Worm (Caenorhabditis elegans) whole organism, L1 larva: ENCODE measurements around the gene pros-1.

Source experiments
- C04F5.9 ChIP-seq: sonication (generic microtip); optimal IDR thresholded peaks from 2 replicates; lab custom pipeline; 2016; ENCODE audit warnings: missing genetic modification characterization, missing compliant biosample characterization
- C34B4.2 ChIP-seq: sonication (generic microtip); optimal IDR thresholded peaks from 2 replicates; lab custom pipeline; 2017; ENCODE audit warnings: mild to moderate bottlenecking, missing genetic modification characterization, missing compliant biosample characterization
- Y116A8C.19 ChIP-seq: sonication (generic microtip); optimal IDR thresholded peaks from 2 replicates; lab custom pipeline; 2016; ENCODE audit warnings: missing compliant biosample characterization, missing genetic modification characterization, borderline replicate concordance
- aly-2 ChIP-seq: fragments of 150-350 bp; optimal IDR thresholded peaks from 2 replicates; lab custom pipeline; 2014; ENCODE audit warnings: missing biosample characterization, missing genetic modification characterization
- blmp-1 ChIP-seq: fragments of 150-350 bp; optimal IDR thresholded peaks from 2 replicates; lab custom pipeline; 2014; ENCODE audit warnings: missing biosample characterization, missing genetic modification characterization
- ceh-63 ChIP-seq: fragments of 200-800 bp; sonication (Bioruptor generic); optimal IDR thresholded peaks from 2 replicates; lab custom pipeline; 2018; ENCODE audit warnings: mild to moderate bottlenecking, missing genetic modification characterization, missing compliant biosample characterization
- ceh-8 ChIP-seq: fragments of 200-800 bp; sonication (Bioruptor generic); optimal IDR thresholded peaks from 2 replicates; lab custom pipeline; 2018; ENCODE audit warnings: mild to moderate bottlenecking, missing genetic modification characterization, moderate library complexity, missing compliant biosample characterization
- ceh-82 ChIP-seq, 3 experiments: fragments of 150-350 bp in 1 of 3; sonication (generic microtip) in 2 of 3; optimal IDR thresholded peaks; 2 replicates each; lab custom pipeline; 2014 to 2017; ENCODE audit warnings: missing biosample characterization in 3 of 3, missing genetic modification characterization in 3 of 3
- ceh-88 ChIP-seq: fragments of 200-800 bp; sonication (Bioruptor generic); IDR thresholded peaks from 2 replicates; pipeline ENCODE4 v1.3.6; 2022; ENCODE audit warnings: missing genetic modification characterization, missing compliant biosample characterization
- ceh-90 ChIP-seq: sonication (generic microtip); optimal IDR thresholded peaks from 2 replicates; lab custom pipeline; 2016; ENCODE audit warnings: missing genetic modification characterization, missing compliant biosample characterization
- ces-1 ChIP-seq: fragments of 150-350 bp; optimal IDR thresholded peaks from 2 replicates; lab custom pipeline; 2014; ENCODE audit warnings: missing biosample characterization, missing genetic modification reagents, missing genetic modification characterization
- dsc-1 ChIP-seq: sonication (generic microtip); optimal IDR thresholded peaks from 2 replicates; lab custom pipeline; 2016; ENCODE audit warnings: mild to moderate bottlenecking, missing genetic modification characterization, missing compliant biosample characterization
- efl-1 ChIP-seq, 4 experiments: fragments of 150-350 bp; optimal IDR thresholded peaks in 3 of 4; peaks in 1 of 4; 1 replicate in 1 of 4; 2 replicates in 3 of 4; lab custom pipeline; 2014; ENCODE audit warnings: missing biosample characterization in 2 of 4, missing genetic modification characterization in 2 of 4, missing genetic modification reagents in 2 of 4
- egl-27 ChIP-seq, 2 experiments: fragments of 150-350 bp in 1 of 2; sonication (generic microtip); optimal IDR thresholded peaks; 3 replicates each; lab custom pipeline; 2017 to 2018; ENCODE audit warnings: missing biosample characterization in 2 of 2, missing genetic modification characterization in 2 of 2, missing genetic modification reagents in 2 of 2
- elt-3 ChIP-seq, 6 experiments: fragments of 150-350 bp in 1 of 6; sonication (generic microtip); optimal IDR thresholded peaks; 2 replicates each; lab custom pipeline; 2017 to 2018; ENCODE audit warnings: missing biosample characterization in 6 of 6, missing genetic modification characterization in 6 of 6, inconsistent platforms in 1 of 6
- fkh-4 ChIP-seq: sonication (generic microtip); optimal IDR thresholded peaks from 2 replicates; lab custom pipeline; 2016; ENCODE audit warnings: missing compliant biosample characterization, missing genetic modification characterization, borderline replicate concordance
- grh-1 ChIP-seq: fragments of 200-800 bp; sonication (Bioruptor generic); IDR thresholded peaks from 2 replicates; pipeline ENCODE4 v1.3.6; 2022; ENCODE audit warnings: missing genetic modification reagents, missing genetic modification characterization, missing compliant biosample characterization
- hlh-17 ChIP-seq: fragments of 200-800 bp; sonication (Bioruptor generic); optimal IDR thresholded peaks from 2 replicates; lab custom pipeline; 2018; ENCODE audit warnings: missing genetic modification characterization, mild to moderate bottlenecking, missing compliant biosample characterization, moderate library complexity, borderline replicate concordance
- hpl-2 ChIP-seq: fragments of 150-350 bp; optimal IDR thresholded peaks from 2 replicates; lab custom pipeline; 2014; ENCODE audit warnings: missing biosample characterization, missing genetic modification reagents, missing genetic modification characterization
- irx-1 ChIP-seq: sonication (generic microtip); optimal IDR thresholded peaks from 2 replicates; lab custom pipeline; 2016; ENCODE audit warnings: missing genetic modification characterization, missing compliant biosample characterization
- isw-1 ChIP-seq: fragments of 200-800 bp; sonication (Bioruptor generic); IDR thresholded peaks from 2 replicates; pipeline ENCODE4 v1.3.6; 2022; ENCODE audit warnings: missing genetic modification characterization, missing compliant biosample characterization
- jun-1 ChIP-seq: fragments of 150-350 bp; optimal IDR thresholded peaks from 2 replicates; lab custom pipeline; 2014; ENCODE audit warnings: missing biosample characterization, missing genetic modification reagents, missing genetic modification characterization
- lin-14 ChIP-seq: fragments of 200-800 bp; sonication (Bioruptor generic); optimal IDR thresholded peaks from 2 replicates; lab custom pipeline; 2018; ENCODE audit warnings: mild to moderate bottlenecking, missing genetic modification characterization, moderate library complexity, missing compliant biosample characterization
- lin-39 ChIP-seq: fragments of 150-350 bp; optimal IDR thresholded peaks from 2 replicates; lab custom pipeline; 2014; ENCODE audit warnings: missing biosample characterization, missing genetic modification reagents, missing genetic modification characterization
- lir-3 ChIP-seq: sonication (generic microtip); optimal IDR thresholded peaks from 2 replicates; lab custom pipeline; 2016; ENCODE audit warnings: mild to moderate bottlenecking, missing genetic modification characterization, moderate library complexity, missing compliant biosample characterization; ENCODE audit not compliant: poor library complexity
- lsy-2 ChIP-seq, 2 experiments: fragments of 150-350 bp; optimal IDR thresholded peaks; 2 replicates each; lab custom pipeline; 2014; ENCODE audit warnings: missing biosample characterization in 2 of 2, missing genetic modification characterization in 2 of 2
- mab-9 ChIP-seq: fragments of 200-800 bp; sonication (Bioruptor generic); IDR thresholded peaks from 2 replicates; pipeline ENCODE4 v1.3.6; 2022; ENCODE audit warnings: missing genetic modification reagents, missing genetic modification characterization, missing compliant biosample characterization
- mep-1 ChIP-seq: fragments of 150-350 bp; optimal IDR thresholded peaks from 2 replicates; lab custom pipeline; 2014; ENCODE audit warnings: missing biosample characterization, missing genetic modification characterization
- nhr-11 ChIP-seq: fragments of 150-350 bp; optimal IDR thresholded peaks from 2 replicates; lab custom pipeline; 2014; ENCODE audit warnings: missing biosample characterization, missing genetic modification characterization
- nhr-237 ChIP-seq: fragments of 150-350 bp; optimal IDR thresholded peaks from 2 replicates; lab custom pipeline; 2014; ENCODE audit warnings: missing biosample characterization, missing genetic modification characterization
- nhr-47 ChIP-seq: sonication (generic microtip); optimal IDR thresholded peaks from 2 replicates; lab custom pipeline; 2016; ENCODE audit warnings: mild to moderate bottlenecking, missing genetic modification characterization, moderate library complexity, missing compliant biosample characterization
- nhr-76 ChIP-seq: sonication (generic microtip); optimal IDR thresholded peaks from 2 replicates; lab custom pipeline; 2017; ENCODE audit warnings: missing biosample characterization, missing genetic modification characterization
- nhr-77 ChIP-seq: fragments of 150-350 bp; optimal IDR thresholded peaks from 2 replicates; lab custom pipeline; 2014; ENCODE audit warnings: missing biosample characterization, missing genetic modification characterization
- nhr-90 ChIP-seq: sonication (generic microtip); optimal IDR thresholded peaks from 2 replicates; lab custom pipeline; 2016; ENCODE audit warnings: mild to moderate bottlenecking, missing genetic modification characterization, missing compliant biosample characterization; ENCODE audit not compliant: poor library complexity
- pag-3 ChIP-seq: sonication (generic microtip); optimal IDR thresholded peaks from 2 replicates; lab custom pipeline; 2017; ENCODE audit warnings: missing genetic modification characterization, mild to moderate bottlenecking, missing compliant biosample characterization, antibody characterized with exemption, borderline replicate concordance; ENCODE audit not compliant: insufficient read depth
- pqm-1 ChIP-seq: sonication (generic microtip); optimal IDR thresholded peaks from 3 replicates; lab custom pipeline; 2017; ENCODE audit warnings: missing biosample characterization, missing genetic modification characterization
- rnt-1 ChIP-seq: sonication (generic microtip); optimal IDR thresholded peaks from 2 replicates; lab custom pipeline; 2016; ENCODE audit warnings: mild to moderate bottlenecking, missing genetic modification characterization, moderate library complexity, missing compliant biosample characterization
- skn-1 ChIP-seq: fragments of 150-350 bp; optimal IDR thresholded peaks from 2 replicates; lab custom pipeline; 2014; ENCODE audit warnings: missing biosample characterization, missing genetic modification characterization
- snu-23 ChIP-seq: sonication (generic microtip); optimal IDR thresholded peaks from 2 replicates; lab custom pipeline; 2016; ENCODE audit warnings: missing genetic modification characterization, missing compliant biosample characterization
- sox-4 ChIP-seq: sonication (generic microtip); optimal IDR thresholded peaks from 2 replicates; lab custom pipeline; 2016; ENCODE audit warnings: missing genetic modification characterization, missing compliant biosample characterization
- sptf-1 ChIP-seq: fragments of 150-350 bp; optimal IDR thresholded peaks from 2 replicates; lab custom pipeline; 2014; ENCODE audit warnings: missing biosample characterization, missing genetic modification characterization
- sup-37 ChIP-seq: fragments of 200-800 bp; sonication (Bioruptor generic); optimal IDR thresholded peaks from 2 replicates; lab custom pipeline; 2018; ENCODE audit warnings: mild to moderate bottlenecking, missing genetic modification characterization, missing compliant biosample characterization
- swsn-7 ChIP-seq: sonication (generic microtip); optimal IDR thresholded peaks from 2 replicates; lab custom pipeline; 2016; ENCODE audit warnings: missing genetic modification characterization, missing compliant biosample characterization
- tbx-2 ChIP-seq: sonication (generic microtip); optimal IDR thresholded peaks from 2 replicates; lab custom pipeline; 2016; ENCODE audit warnings: missing genetic modification characterization, missing compliant biosample characterization
- unc-130 ChIP-seq: fragments of 150-350 bp; optimal IDR thresholded peaks from 2 replicates; lab custom pipeline; 2017; ENCODE audit warnings: missing biosample characterization, missing genetic modification characterization, inconsistent platforms
- unc-30 ChIP-seq: sonication (generic microtip); optimal IDR thresholded peaks from 2 replicates; lab custom pipeline; 2017; ENCODE audit warnings: missing biosample characterization, missing genetic modification characterization
- unc-62 ChIP-seq: fragments of 150-350 bp; optimal IDR thresholded peaks from 2 replicates; lab custom pipeline; 2014; ENCODE audit warnings: missing biosample characterization, missing genetic modification reagents, missing genetic modification characterization
- xbp-1 ChIP-seq: sonication (generic microtip); optimal IDR thresholded peaks from 2 replicates; lab custom pipeline; 2016; ENCODE audit warnings: missing genetic modification characterization, missing compliant biosample characterization
- zag-1 ChIP-seq: fragments of 150-350 bp; optimal IDR thresholded peaks from 2 replicates; lab custom pipeline; 2014; ENCODE audit warnings: missing biosample characterization, missing genetic modification characterization
- zip-4 ChIP-seq: fragments of 200-800 bp; sonication (Bioruptor generic); optimal IDR thresholded peaks from 2 replicates; lab custom pipeline; 2018; ENCODE audit warnings: mild to moderate bottlenecking, missing genetic modification characterization, moderate library complexity, missing compliant biosample characterization
- ztf-11 ChIP-seq, 2 experiments: sonication (generic microtip); optimal IDR thresholded peaks; 2 replicates each; lab custom pipeline; 2016 to 2017; ENCODE audit warnings: missing genetic modification characterization in 2 of 2, missing biosample characterization in 1 of 2, missing compliant biosample characterization in 1 of 2
- ztf-4 ChIP-seq: fragments of 150-350 bp; optimal IDR thresholded peaks from 2 replicates; lab custom pipeline; 2014; ENCODE audit warnings: missing biosample characterization, missing genetic modification characterization

pros-1 gene

DNA sequence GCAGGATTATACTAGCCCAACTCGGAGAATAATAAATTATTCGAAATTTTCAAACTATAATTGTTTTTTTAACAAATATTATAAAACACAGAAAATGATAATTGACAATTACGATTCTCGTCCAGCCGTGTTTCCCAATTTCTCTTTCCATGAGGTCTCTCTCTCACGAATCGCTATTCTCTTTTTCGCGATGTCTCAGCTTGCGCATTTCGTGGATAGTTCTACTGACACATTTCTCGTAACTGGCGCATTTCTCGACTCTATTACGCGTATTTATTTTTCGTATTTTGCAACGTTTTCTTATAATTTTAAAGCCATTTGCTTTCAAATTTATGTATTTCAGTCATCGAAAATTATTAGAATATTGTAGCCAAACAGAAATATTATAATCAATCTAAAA lies 23.3 kb upstream of the pros-1 start (continued):
- TF ChIP-seq fkh-4, result peak; percentile 79
- TF ChIP-seq ceh-88 (GFP tag; lab: Robert Waterston, UW), result peak; percentile 92
- peak; percentile 87 for TF ChIP-seq ztf-4 (tag; lab: Kevin White, UChicago)
- peak; percentile 96 to 98 for TF ChIP-seq lsy-2 (tag; optimal IDR thresholded peaks at IDR 0.05; lab: Kevin White, UChicago)
- peak; percentile 17 for TF ChIP-seq nhr-76 (tag; lab: Kevin White, UChicago)
- TF ChIP-seq skn-1, result peak; percentile 97
- TF ChIP-seq ceh-8, result peak; percentile 80
- peak; percentile 97 for TF ChIP-seq lir-3
- no peak for TF ChIP-seq sptf-1 (tag; lab: Kevin White, UChicago)
- peak; percentile 92 for TF ChIP-seq ces-1
- peak; percentile 96 for TF ChIP-seq nhr-47 (tag; lab: Kevin White, UChicago)
- peak; percentile 6 to 98 (median 74) for TF ChIP-seq elt-3 (tag; optimal IDR thresholded peaks at IDR 0.05; lab: Kevin White, UChicago)
- TF ChIP-seq efl-1 (optimal IDR thresholded peaks at IDR 0.05; lab: Kevin White, UChicago), result peak; percentile 96 to 98
- TF ChIP-seq efl-1 (GFP tag; optimal IDR thresholded peaks at IDR 0.05 in 1 of 2; lab: Kevin White, UChicago), result peak; percentile 87 to 98
- TF ChIP-seq pag-3, result no peak
- TF ChIP-seq jun-1 (tag; lab: Kevin White, UChicago), result peak; percentile 97
- peak; percentile 99 for TF ChIP-seq snu-23 (GFP tag; lab: Kevin White, UChicago)
- peak; percentile 86 for TF ChIP-seq mab-9 (GFP tag; lab: Robert Waterston, UW)
- TF ChIP-seq rnt-1 (tag; lab: Kevin White, UChicago), result peak; percentile 99
- TF ChIP-seq zag-1 (tag; lab: Kevin White, UChicago), result peak; percentile 97
- TF ChIP-seq swsn-7 (tag; lab: Kevin White, UChicago), result peak; percentile 95
- peak in 1 of 2 experiments; percentile 93 for TF ChIP-seq ztf-11 (tag; optimal IDR thresholded peaks at IDR 0.05; lab: Kevin White, UChicago)
- TF ChIP-seq unc-30 (tag; lab: Kevin White, UChicago), result no peak
- TF ChIP-seq nhr-237, result peak; percentile 96
- TF ChIP-seq pqm-1 (tag; lab: Kevin White, UChicago), result peak; percentile 60
- TF ChIP-seq hpl-2, result peak; percentile 96
- TF ChIP-seq hlh-17 (GFP tag; lab: Kevin White, UChicago), result no peak
- peak; percentile 98 for TF ChIP-seq mep-1
- peak; percentile 39 for TF ChIP-seq sup-37
- TF ChIP-seq lin-14 (GFP tag; lab: Kevin White, UChicago), result peak; percentile 98
- TF ChIP-seq nhr-77, result peak; percentile 99
- TF ChIP-seq lin-39 (tag; lab: Kevin White, UChicago), result peak; percentile 69
- peak; percentile 96 for TF ChIP-seq xbp-1 (tag; lab: Kevin White, UChicago)
- TF ChIP-seq egl-27 (tag; optimal IDR thresholded peaks at IDR 0.05; lab: Kevin White, UChicago), result peak; percentile 83 to 97
- peak; percentile 96 for TF ChIP-seq isw-1
- peak; percentile 99 for TF ChIP-seq ceh-82 (tag; optimal IDR thresholded peaks at IDR 0.05; lab: Kevin White, UChicago)
- TF ChIP-seq C04F5.9 (tag; lab: Kevin White, UChicago), result peak; percentile 91
- peak; percentile 87 for TF ChIP-seq blmp-1 (tag; lab: Kevin White, UChicago)
- peak; percentile 97 for TF ChIP-seq dsc-1 (tag; lab: Kevin White, UChicago)
- peak; percentile 95 for TF ChIP-seq tbx-2 (tag; lab: Kevin White, UChicago)
- peak; percentile 69 for TF ChIP-seq irx-1 (tag; lab: Kevin White, UChicago)
- peak; percentile 50 for TF ChIP-seq unc-62 (GFP tag; lab: Kevin White, UChicago)
- peak; percentile 96 for TF ChIP-seq nhr-90
- TF ChIP-seq Y116A8C.19 (tag; lab: Kevin White, UChicago), result peak; percentile 31
- peak; percentile 85 for TF ChIP-seq sox-4 (tag; lab: Kevin White, UChicago)
- TF ChIP-seq aly-2 (tag; lab: Kevin White, UChicago), result peak; percentile 89
- peak; percentile 80 for TF ChIP-seq nhr-11 (tag; lab: Kevin White, UChicago)
- TF ChIP-seq zip-4, result peak; percentile 49
- peak; percentile 45 for TF ChIP-seq ceh-90 (tag; lab: Kevin White, UChicago)
- peak; percentile 95 for TF ChIP-seq ceh-63 (GFP tag; lab: Kevin White, UChicago)
- TF ChIP-seq unc-130 (tag; lab: Kevin White, UChicago), result peak; percentile 98
- TF ChIP-seq grh-1 (GFP tag; lab: Robert Waterston, UW), result peak; percentile 75
- no peak for TF ChIP-seq C34B4.2
